Worm (Caenorhabditis elegans) whole organism, L4/young adult: ENCODE data around the gene ced-7.

Experiments used
- W03F9.2 ChIP-seq: fragments of 150-350 bp; optimal IDR thresholded peaks from 2 replicates; lab custom pipeline; 2014; ENCODE audit warnings: missing biosample characterization, missing genetic modification characterization
- dao-5 ChIP-seq: sonication (generic microtip); optimal IDR thresholded peaks from 2 replicates; lab custom pipeline; 2016; ENCODE audit warnings: missing genotype, missing genetic modification characterization, moderate library complexity, missing compliant biosample characterization
- him-1 ChIP-seq: sonication (generic microtip); optimal IDR thresholded peaks from 2 replicates; lab custom pipeline; 2016; ENCODE audit warnings: missing genotype, missing genetic modification reagents, missing genetic modification characterization, missing compliant biosample characterization

DNA sequence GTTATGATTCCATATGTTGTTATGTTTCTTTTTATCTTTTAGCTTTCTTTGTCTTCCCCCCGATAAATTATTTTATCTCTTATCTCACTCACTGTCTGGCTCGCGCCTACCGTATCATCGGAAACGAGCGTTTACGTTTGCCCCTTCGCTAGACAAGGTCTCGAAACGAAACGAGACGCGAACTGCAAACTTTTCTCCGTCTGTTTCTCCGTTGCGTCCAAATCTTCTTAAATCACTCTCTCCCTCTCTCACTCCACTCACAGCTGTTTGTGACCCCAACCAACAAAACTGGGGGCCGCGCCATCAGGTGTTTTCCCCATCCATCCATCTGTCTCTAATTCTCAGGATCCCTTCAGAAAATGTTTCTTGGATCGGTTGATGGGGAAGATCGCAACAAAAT lies 40.3 kb upstream of the ced-7 start:
- TF ChIP-seq him-1 (tag; lab: Kevin White, UChicago) (no peak), dao-5 (tag; lab: Kevin White, UChicago) (no peak), W03F9.2 (tag; lab: Kevin White, UChicago) (no peak)
